Worm (Caenorhabditis elegans): ENCODE measurements around the gene vha-5.

The vha-5 gene

ce11 chrIV:8333988-8334863, 30.5 kb downstream of the vha-5 start, which contains the start of gene his-32 (continued):
- peak; percentile 5 for TF ChIP-seq pros-1 (tag; optimal IDR thresholded peaks at IDR 0.05)
- peak; percentile 19 for TF ChIP-seq unc-55 (GFP tag; optimal IDR thresholded peaks at IDR 0.05)
- no peak for TF ChIP-seq ceh-24 (tag; optimal IDR thresholded peaks at IDR 0.05)
- no peak for TF ChIP-seq mec-3 (tag; optimal IDR thresholded peaks at IDR 0.05; ENCODE audit: borderline replicate concordance)
- no peak for TF ChIP-seq pha-4 (tag; optimal IDR thresholded peaks at IDR 0.05)
- peak; percentile 86 for TF ChIP-seq ceh-31 (tag; optimal IDR thresholded peaks at IDR 0.05)
- no peak for TF ChIP-seq ceh-6 (GFP tag; optimal IDR thresholded peaks at IDR 0.05)
- no peak for TF ChIP-seq ceh-19 (GFP tag; optimal IDR thresholded peaks at IDR 0.05)
- TF ChIP-seq ztf-16 (tag; optimal IDR thresholded peaks at IDR 0.05) = peak; percentile 66
- TF ChIP-seq pat-9 (tag; optimal IDR thresholded peaks at IDR 0.05) = peak; percentile 41
- peak; percentile 79 for TF ChIP-seq tbx-7 (tag; optimal IDR thresholded peaks at IDR 0.05)
- TF ChIP-seq unc-86 (tag; optimal IDR thresholded peaks at IDR 0.05) = no peak
- peak; percentile 26 for TF ChIP-seq fkh-6 (tag; optimal IDR thresholded peaks at IDR 0.05)
- no peak for TF ChIP-seq nhr-232 (tag; optimal IDR thresholded peaks at IDR 0.05)
- peak; percentile 34 for TF ChIP-seq rnt-1 (tag; optimal IDR thresholded peaks at IDR 0.05)
- TF ChIP-seq Y22D7AL.16 (tag; optimal IDR thresholded peaks at IDR 0.05) = no peak
- TF ChIP-seq ets-4 (tag; optimal IDR thresholded peaks at IDR 0.05) = no peak
- peak; percentile 3 for TF ChIP-seq gmeb-2 (tag; optimal IDR thresholded peaks at IDR 0.05)

- TF ChIP-seq ceh-6 (GFP tag; optimal IDR thresholded peaks at IDR 0.05) (no peak), ama-1 (optimal IDR thresholded peaks at IDR 0.05) (no peak), nhr-232 (tag; optimal IDR thresholded peaks at IDR 0.05) (no peak)
Observed at ce11 chrIV:8339636-8340035, 35.9 kb downstream of the vha-5 start, which contains the start of gene lgc-6. Gene lgc-6 (plus strand): TSS chrIV:8339936.

ce11 chrIV:8342385-8342784, 38.6 kb downstream of the vha-5 start, which contains the start of gene lgc-5:
Gene lgc-5 (plus strand): TSS chrIV:8342685.
- TF ChIP-seq unc-55 (GFP tag; optimal IDR thresholded peaks at IDR 0.05) (no peak), ahr-1 (tag; optimal IDR thresholded peaks at IDR 0.05) (no peak), elt-4 (tag; optimal IDR thresholded peaks at IDR 0.05) (no peak), Y22D7AL.16 (tag; optimal IDR thresholded peaks at IDR 0.05) (no peak), nhr-232 (tag; optimal IDR thresholded peaks at IDR 0.05) (no peak), ama-1 (optimal IDR thresholded peaks at IDR 0.05) (no peak), npax-4 (tag; optimal IDR thresholded peaks at IDR 0.05) (no peak), pax-1 (tag; optimal IDR thresholded peaks at IDR 0.05) (no peak), ztf-16 (tag; optimal IDR thresholded peaks at IDR 0.05) (no peak), pqm-1 (tag; optimal IDR thresholded peaks at IDR 0.05) (no peak), zip-5 (tag; optimal IDR thresholded peaks at IDR 0.05) (no peak), hlh-30 (tag; optimal IDR thresholded peaks at IDR 0.05; ENCODE audit: insufficient read depth) (no peak), ceh-45 (GFP tag; IDR thresholded peaks at IDR 0.05) (no peak), ceh-48 (tag; optimal IDR thresholded peaks at IDR 0.05) (no peak), ceh-9 (tag; optimal IDR thresholded peaks at IDR 0.05) (no peak), rnt-1 (tag; optimal IDR thresholded peaks at IDR 0.05) (no peak)

DNA sequence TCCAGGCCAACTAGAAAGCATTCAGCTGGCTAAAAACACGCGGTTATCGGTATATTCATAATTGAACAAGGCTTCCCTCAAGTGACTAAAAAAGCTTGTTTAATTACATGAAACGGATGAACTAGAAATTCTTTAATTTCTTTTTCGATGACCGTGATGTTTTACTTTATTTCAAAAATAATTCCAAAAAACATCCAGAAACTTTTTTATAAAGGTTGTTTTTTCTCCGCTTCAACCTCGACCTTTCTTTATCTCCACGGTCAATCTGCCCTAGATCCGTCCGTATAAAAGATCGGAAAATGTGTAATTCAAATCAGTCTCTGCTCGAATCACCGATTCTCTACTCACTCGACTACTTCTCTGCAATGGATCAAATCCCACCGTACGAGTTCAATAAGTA, 41.8 kb downstream of the vha-5 start, which contains the start of gene F17E9.5:
F17E9.5 (plus strand) TSS at position 301 of the 400 bp plus-strand sequence.
- TF ChIP-seq eyg-1 (tag; optimal IDR thresholded peaks at IDR 0.05) (no peak), syd-9 (tag; optimal IDR thresholded peaks at IDR 0.05) (no peak), ama-1 (optimal IDR thresholded peaks at IDR 0.05) (no peak), pha-4 (tag; optimal IDR thresholded peaks at IDR 0.05) (no peak), ceh-22 (tag; optimal IDR thresholded peaks at IDR 0.05) (no peak), sox-4 (tag; optimal IDR thresholded peaks at IDR 0.05) (no peak), ceh-31 (tag; optimal IDR thresholded peaks at IDR 0.05) (no peak), unc-55 (GFP tag; optimal IDR thresholded peaks at IDR 0.05) (no peak), dmd-4 (tag; optimal IDR thresholded peaks at IDR 0.05; ENCODE audit: borderline replicate concordance) (no peak), pag-3 (tag; optimal IDR thresholded peaks at IDR 0.05; ENCODE audit: borderline replicate concordance) (no peak), ahr-1 (tag; optimal IDR thresholded peaks at IDR 0.05) (no peak), ref-2 (tag; optimal IDR thresholded peaks at IDR 0.05) (no peak), nhr-232 (tag; optimal IDR thresholded peaks at IDR 0.05) (no peak), unc-86 (tag; optimal IDR thresholded peaks at IDR 0.05) (no peak)
